Fruit fly (Drosophila melanogaster) whole organism, embryonic: ENCODE results near the gene LanB1.

Source experiments
- ATbp ChIP-seq: fragments of 200-800 bp; sonication (Bioruptor generic); optimal IDR thresholded peaks from 2 replicates; lab custom pipeline; 2017; ENCODE audit warnings: missing biosample characterization, mild to moderate bottlenecking, missing genetic modification characterization, missing genetic modification reagents
- Antp ChIP-seq: fragments of 200-800 bp; sonication (Bioruptor generic); optimal IDR thresholded peaks from 3 replicates; lab custom pipeline; 2016; ENCODE audit warnings: missing biosample characterization, missing genetic modification characterization
- CG12942 ChIP-seq: fragments of 200-800 bp; sonication (Bioruptor generic); optimal IDR thresholded peaks from 3 replicates; lab custom pipeline; 2016; ENCODE audit warnings: missing biosample characterization, missing genetic modification characterization
- CG13296 ChIP-seq: fragments of 200-800 bp; sonication (Bioruptor generic); optimal IDR thresholded peaks from 3 replicates; lab custom pipeline; 2018; ENCODE audit warnings: missing biosample characterization, mild to moderate bottlenecking, missing genetic modification characterization
- CG2199 ChIP-seq: fragments of 200-800 bp; sonication (Bioruptor generic); IDR thresholded peaks from 3 replicates; pipeline ENCODE4 v1.3.6; 2022; ENCODE audit warnings: missing biosample characterization, missing genetic modification characterization
- CG2889 ChIP-seq: fragments of 200-800 bp; sonication (Bioruptor generic); IDR thresholded peaks from 3 replicates; pipeline ENCODE4 v1.3.6; 2022; ENCODE audit warnings: missing biosample characterization, missing genetic modification characterization
- CG31224 ChIP-seq: fragments of 200-800 bp; sonication (Bioruptor generic); IDR thresholded peaks from 2 replicates; pipeline ENCODE4 v1.3.6; 2022; ENCODE audit warnings: missing biosample characterization, missing genetic modification characterization
- CG32772 ChIP-seq: fragments of 200-800 bp; sonication (Bioruptor generic); IDR thresholded peaks from 2 replicates; pipeline ENCODE4 v1.3.6; 2022; ENCODE audit warnings: missing biosample characterization, missing genetic modification characterization
- CG33213 ChIP-seq: fragments of 200-800 bp; sonication (Bioruptor generic); optimal IDR thresholded peaks from 3 replicates; lab custom pipeline; 2016; ENCODE audit warnings: missing biosample characterization, missing genetic modification characterization
- CG3995 ChIP-seq: fragments of 200-800 bp; sonication (Bioruptor generic); optimal IDR thresholded peaks from 3 replicates; lab custom pipeline; 2016; ENCODE audit warnings: missing biosample characterization, missing genetic modification characterization
- CG42726 ChIP-seq: fragments of 200-800 bp; sonication (Bioruptor generic); IDR thresholded peaks from 2 replicates; pipeline ENCODE4 v1.3.6; 2022; ENCODE audit warnings: missing biosample characterization, missing genetic modification characterization; ENCODE audit not compliant: partially characterized antibody
- CG4404 ChIP-seq: fragments of 200-800 bp; sonication (Bioruptor generic); IDR thresholded peaks from 2 replicates; pipeline ENCODE4 v1.3.6; 2022; ENCODE audit warnings: missing biosample characterization, missing genetic modification characterization
- CG4854 ChIP-seq: fragments of 200-800 bp; sonication (Bioruptor generic); optimal IDR thresholded peaks from 2 replicates; lab custom pipeline; 2016; ENCODE audit warnings: missing biosample characterization, missing genetic modification characterization, inconsistent platforms
- CG5245 ChIP-seq: fragments of 200-800 bp; sonication (Bioruptor generic); optimal IDR thresholded peaks from 3 replicates; lab custom pipeline; 2016; ENCODE audit warnings: missing biosample characterization, missing genetic modification characterization
- CG7963 ChIP-seq: fragments of 200-800 bp; sonication (Bioruptor generic); IDR thresholded peaks from 3 replicates; pipeline ENCODE4 v1.3.6; 2022; ENCODE audit warnings: missing biosample characterization, missing genetic modification characterization; ENCODE audit not compliant: partially characterized antibody
- CG7987 ChIP-seq: fragments of 200-800 bp; sonication (Bioruptor generic); optimal IDR thresholded peaks from 2 replicates; lab custom pipeline; 2018; ENCODE audit warnings: missing biosample characterization, mild to moderate bottlenecking, missing genetic modification characterization, moderate library complexity
- CG8290 ChIP-seq, 3 experiments: fragments of 200-800 bp; sonication (Bioruptor generic); optimal IDR thresholded peaks; 2 replicates each; lab custom pipeline; 2016 to 2019; ENCODE audit warnings: missing biosample characterization in 3 of 3, missing genetic modification characterization in 3 of 3, mild to moderate bottlenecking in 2 of 3, moderate library complexity in 1 of 3
- CG9727 ChIP-seq: fragments of 200-800 bp; sonication (Bioruptor generic); optimal IDR thresholded peaks from 3 replicates; lab custom pipeline; 2017; ENCODE audit warnings: missing biosample characterization, mild to moderate bottlenecking, missing genetic modification characterization
- Lim3 ChIP-seq: fragments of 200-800 bp; sonication (Bioruptor generic); IDR thresholded peaks from 2 replicates; pipeline ENCODE4 v1.3.6; 2022; ENCODE audit warnings: missing biosample characterization, missing genetic modification characterization
- MESR4 ChIP-seq: fragments of 200-800 bp; sonication (Bioruptor generic); optimal IDR thresholded peaks from 2 replicates; lab custom pipeline; 2018; ENCODE audit warnings: missing biosample characterization, mild to moderate bottlenecking, missing genetic modification characterization, moderate library complexity
- Max ChIP-seq: fragments of 200-800 bp; sonication (Bioruptor generic); optimal IDR thresholded peaks from 2 replicates; lab custom pipeline; 2016; ENCODE audit warnings: missing biosample characterization, mild to moderate bottlenecking, missing genetic modification characterization
- Rfx ChIP-seq: fragments of 200-800 bp; sonication (Bioruptor generic); IDR thresholded peaks from 2 replicates; pipeline ENCODE4 v1.3.6; 2022; ENCODE audit warnings: missing biosample characterization, missing genetic modification characterization
- bab2 ChIP-seq: fragments of 200-800 bp; sonication (Bioruptor generic); optimal IDR thresholded peaks from 2 replicates; lab custom pipeline; 2016; ENCODE audit warnings: missing biosample characterization, missing genetic modification characterization
- dmrt11E ChIP-seq: fragments of 200-800 bp; sonication (Bioruptor generic); optimal IDR thresholded peaks from 3 replicates; lab custom pipeline; 2018; ENCODE audit warnings: missing biosample characterization, mild to moderate bottlenecking, missing genetic modification characterization, moderate library complexity
- dysf ChIP-seq: fragments of 200-800 bp; sonication (Bioruptor generic); IDR thresholded peaks from 3 replicates; pipeline ENCODE4 v1.3.6; 2022; ENCODE audit warnings: missing biosample characterization, missing genetic modification characterization
- ems ChIP-seq: fragments of 200-800 bp; sonication (Bioruptor generic); optimal IDR thresholded peaks from 3 replicates; lab custom pipeline; 2016; ENCODE audit warnings: missing biosample characterization, missing genetic modification characterization
- gem ChIP-seq: fragments of 200-800 bp; sonication (Bioruptor generic); optimal IDR thresholded peaks from 2 replicates; lab custom pipeline; 2019; ENCODE audit warnings: missing biosample characterization, mild to moderate bottlenecking, missing genetic modification characterization, moderate library complexity
- grn ChIP-seq: fragments of 200-800 bp; sonication (Bioruptor generic); optimal IDR thresholded peaks from 3 replicates; lab custom pipeline; 2017; ENCODE audit warnings: missing biosample characterization, missing genetic modification characterization
- gt ChIP-seq: fragments of 200-800 bp; sonication (Bioruptor generic); IDR thresholded peaks from 2 replicates; pipeline ENCODE4 v1.3.6; 2022; ENCODE audit warnings: missing biosample characterization, missing genetic modification characterization
- hkb ChIP-seq, 2 experiments: fragments of 200-800 bp in 1 of 2; fragments of >200 bp in 1 of 2; sonication (Bioruptor generic) in 1 of 2; IDR thresholded peaks in 1 of 2; optimal IDR thresholded peaks in 1 of 2; 2 replicates each; pipeline versions ENCODE4 v1.3.6 to Lab custom; 2017 to 2022; ENCODE audit warnings: missing biosample characterization in 1 of 2, missing genetic modification characterization in 1 of 2
- ind ChIP-seq: fragments of 200-800 bp; sonication (Bioruptor generic); optimal IDR thresholded peaks from 3 replicates; lab custom pipeline; 2016; ENCODE audit warnings: missing biosample characterization, missing genetic modification characterization
- jigr1 ChIP-seq: fragments of 200-800 bp; sonication (Bioruptor generic); IDR thresholded peaks from 3 replicates; pipeline ENCODE4 v1.3.6; 2022; ENCODE audit warnings: missing biosample characterization, missing genetic modification characterization
- jing ChIP-seq: fragments of 200-800 bp; sonication (Bioruptor generic); optimal IDR thresholded peaks from 2 replicates; lab custom pipeline; 2018; ENCODE audit warnings: missing biosample characterization, mild to moderate bottlenecking, missing genetic modification characterization
- jumu ChIP-seq: fragments of 200-800 bp; sonication (Bioruptor generic); optimal IDR thresholded peaks from 3 replicates; lab custom pipeline; 2016; ENCODE audit warnings: missing biosample characterization, missing genetic modification characterization
- kay ChIP-seq: fragments of 200-800 bp; sonication (Bioruptor generic); optimal IDR thresholded peaks from 2 replicates; lab custom pipeline; 2016; ENCODE audit warnings: missing biosample characterization, missing genetic modification characterization
- mam ChIP-seq: fragments of 200-800 bp; sonication (Bioruptor generic); optimal IDR thresholded peaks from 3 replicates; lab custom pipeline; 2016; ENCODE audit warnings: missing biosample characterization, missing genetic modification characterization
- org-1 ChIP-seq: fragments of 200-800 bp; sonication (Bioruptor generic); optimal IDR thresholded peaks from 2 replicates; lab custom pipeline; 2017; ENCODE audit warnings: missing biosample characterization, missing genetic modification characterization
- otp ChIP-seq: fragments of 200-800 bp; sonication (Bioruptor generic); IDR thresholded peaks from 3 replicates; pipeline ENCODE4, ENCODE4 v1.3.6; 2022; ENCODE audit warnings: missing biosample characterization, missing genetic modification characterization
- pan ChIP-seq, 4 experiments: fragments of >200 bp in 3 of 4; fragments of 200-800 bp in 1 of 4; sonication (Bioruptor generic) in 1 of 4; optimal IDR thresholded peaks in 3 of 4; IDR thresholded peaks in 1 of 4; 2 replicates each; pipeline versions ENCODE4 v1.3.6 to Lab custom; 2017 to 2022; ENCODE audit warnings: missing biosample characterization in 2 of 4, missing genetic modification characterization in 2 of 4, mixed read lengths in 1 of 4
- phol ChIP-seq: fragments of 200-800 bp; sonication (Bioruptor generic); optimal IDR thresholded peaks from 3 replicates; lab custom pipeline; 2018; ENCODE audit warnings: missing biosample characterization, mild to moderate bottlenecking, missing genetic modification characterization, moderate library complexity
- psq ChIP-seq: fragments of 200-800 bp; sonication (Bioruptor generic); optimal IDR thresholded peaks from 2 replicates; lab custom pipeline; 2017; ENCODE audit warnings: missing biosample characterization, missing genetic modification characterization
- row ChIP-seq: fragments of 200-800 bp; sonication (Bioruptor generic); IDR thresholded peaks from 3 replicates; pipeline ENCODE4 v1.3.6; 2022; ENCODE audit warnings: missing biosample characterization, missing genetic modification characterization
- run ChIP-seq: fragments of 200-800 bp; sonication (Bioruptor generic); optimal IDR thresholded peaks from 3 replicates; lab custom pipeline; 2018; ENCODE audit warnings: missing biosample characterization, mild to moderate bottlenecking, missing genetic modification characterization
- sc ChIP-seq, 3 experiments: fragments of >200 bp in 2 of 3; fragments of 200-800 bp in 1 of 3; sonication (Bioruptor generic) in 1 of 3; optimal IDR thresholded peaks; 2 replicates in 2 of 3; 3 replicates in 1 of 3; lab custom pipeline; 2017; ENCODE audit warnings: mild to moderate bottlenecking in 1 of 3, missing biosample characterization in 1 of 3, missing genetic modification characterization in 1 of 3, missing genetic modification reagents in 1 of 3
- tio ChIP-seq: fragments of 200-800 bp; sonication (Bioruptor generic); optimal IDR thresholded peaks from 2 replicates; lab custom pipeline; 2017; ENCODE audit warnings: missing biosample characterization, missing genetic modification characterization, inconsistent platforms
- tna ChIP-seq: fragments of 200-800 bp; sonication (Bioruptor generic); IDR thresholded peaks from 2 replicates; pipeline ENCODE4 v1.3.6; 2022; ENCODE audit warnings: missing biosample characterization, missing genetic modification characterization; ENCODE audit not compliant: partially characterized antibody
- wek ChIP-seq: fragments of 200-800 bp; sonication (Bioruptor generic); optimal IDR thresholded peaks from 3 replicates; lab custom pipeline; 2018; ENCODE audit warnings: missing biosample characterization, mild to moderate bottlenecking, missing genetic modification characterization, moderate library complexity

LanB1 gene

DNA sequence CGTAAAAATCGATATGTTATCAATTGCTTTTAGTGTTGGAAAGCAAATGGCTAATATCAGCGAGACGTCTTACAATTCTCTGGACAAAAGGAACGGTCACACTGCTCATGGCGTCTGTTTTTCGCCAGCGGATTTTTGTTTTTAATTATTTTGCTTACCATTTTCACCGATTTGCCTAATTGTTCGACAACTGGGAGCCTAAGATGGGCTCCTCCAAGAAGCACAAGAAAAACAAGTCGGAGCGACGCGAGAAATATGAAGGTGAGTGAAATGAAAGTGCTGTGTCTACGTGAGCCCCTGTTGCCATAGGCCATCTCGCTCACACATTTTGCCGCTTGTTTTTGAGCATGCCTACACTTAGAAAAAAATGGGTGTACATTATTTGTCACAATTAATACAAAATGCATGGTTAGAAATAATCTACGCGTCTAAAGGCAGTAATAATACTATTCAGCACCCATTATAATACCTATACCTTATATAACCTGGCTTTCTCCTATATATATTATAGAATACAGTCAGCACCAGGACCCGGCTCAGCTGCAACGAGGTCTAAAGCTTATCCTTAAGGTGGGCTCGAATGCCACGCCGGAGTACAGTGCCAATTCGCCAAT, 28.3 kb upstream of the LanB1 start, which contains the start of gene Brd7-9 (continued):
- TF ChIP-seq phol (tag; lab: Kevin White, UChicago) (peak; percentile 67), CG33213 (peak; percentile 38), row (peak; percentile 65), CG7963 (GFP tag; lab: Robert Waterston, UW) (peak; percentile 44; the same call in 1 of the 3 replicates), org-1 (GFP tag; lab: Kevin White, UChicago) (peak; percentile 69), jing (peak; percentile 28), CG2889 (GFP tag; lab: Robert Waterston, UW) (peak; percentile 67; the same call in 1 of the 3 replicates), sc (optimal IDR thresholded peaks at IDR 0.05; lab: Kevin White, UChicago) (no peak), sc (GFP tag; optimal IDR thresholded peaks at IDR 0.05; lab: Kevin White, UChicago) (peak; percentile 27), ems (GFP tag; lab: Kevin White, UChicago) (peak; percentile 75), mam (peak; percentile 64), ind (GFP tag; lab: Kevin White, UChicago) (peak; percentile 73), hkb (optimal IDR thresholded peaks at IDR 0.05; lab: Kevin White, UChicago) (no peak), hkb (GFP tag; IDR thresholded peaks at IDR 0.05; lab: Robert Waterston, UW) (peak; percentile 91), pan (optimal IDR thresholded peaks at IDR 0.05; lab: Kevin White, UChicago) (no peak), pan (GFP tag; optimal IDR thresholded peaks at IDR 0.05 in 1 of 2, IDR thresholded peaks at IDR 0.05 in 1 of 2) (peak in 1 of 2 experiments; percentile 87), gt (no peak), CG32772 (GFP tag; lab: Robert Waterston, UW) (peak; percentile 65), otp (GFP tag; lab: Robert Waterston, UW) (peak; percentile 77), tio (GFP tag; lab: Kevin White, UChicago) (peak; percentile 56), MESR4 (GFP tag; lab: Kevin White, UChicago) (peak; percentile 98), dysf (GFP tag; lab: Robert Waterston, UW) (peak; percentile 82), run (tag; lab: Kevin White, UChicago) (peak; percentile 5), CG42726 (GFP tag; lab: Robert Waterston, UW) (no peak), ATbp (peak; percentile 79), grn (no peak), CG7987 (GFP tag; lab: Kevin White, UChicago) (peak; percentile 26), CG4404 (GFP tag; lab: Robert Waterston, UW) (peak; percentile 22; the same call in 1 of the 2 replicates), kay (peak; percentile 44), jumu (peak; percentile 65), jigr1 (no peak), CG4854 (GFP tag; lab: Kevin White, UChicago) (no peak), CG9727 (GFP tag; lab: Kevin White, UChicago) (peak; percentile 79), CG12942 (peak; percentile 43), tna (GFP tag; lab: Robert Waterston, UW) (0 out of 2 replicates have a peak, but pooled peaks have one; percentile 36), CG2199 (GFP tag; lab: Robert Waterston, UW) (peak; percentile 41; the same call in 1 of the 3 replicates), CG5245 (peak; percentile 51), Max (GFP tag; lab: Kevin White, UChicago) (peak; percentile 58), dmrt11E (tag; lab: Kevin White, UChicago) (peak; percentile 52), CG3995 (GFP tag; lab: Kevin White, UChicago) (peak; percentile 25), gem (tag; lab: Kevin White, UChicago) (peak; percentile 81), psq (no peak), Rfx (GFP tag; lab: Robert Waterston, UW) (peak; percentile 87), CG31224 (GFP tag; lab: Robert Waterston, UW) (peak; percentile 56; the same call in 1 of the 2 replicates), CG13296 (GFP tag; lab: Kevin White, UChicago) (peak; percentile 70), Antp (GFP tag; lab: Kevin White, UChicago) (peak; percentile 52), wek (GFP tag; lab: Kevin White, UChicago) (peak; percentile 66), Lim3 (GFP tag; lab: Robert Waterston, UW) (no peak), CG8290 (GFP tag; optimal IDR thresholded peaks at IDR 0.05; lab: Kevin White, UChicago) (peak; percentile 48), CG8290 (tag; optimal IDR thresholded peaks at IDR 0.05; lab: Kevin White, UChicago) (peak in 1 of 2 experiments; percentile 87), bab2 (peak; percentile 70)
